Worm (Caenorhabditis elegans) whole organism, early embryonic: Measurements from ENCODE around the gene T05C1.1.

Experiments
- B0310.2 ChIP-seq: sonication (generic microtip); optimal IDR thresholded peaks from 2 replicates; lab custom pipeline; 2016; ENCODE audit warnings: mild to moderate bottlenecking, missing genetic modification characterization, missing compliant biosample characterization
- F13C5.2 ChIP-seq: sonication (generic microtip); optimal IDR thresholded peaks from 2 replicates; lab custom pipeline; 2017; ENCODE audit warnings: mild to moderate bottlenecking, missing genetic modification characterization, inconsistent platforms, missing compliant biosample characterization
- aly-1 ChIP-seq: sonication (generic microtip); optimal IDR thresholded peaks from 2 replicates; lab custom pipeline; 2016; ENCODE audit warnings: missing genetic modification characterization, missing compliant biosample characterization
- ama-1 ChIP-seq: fragments of 150-350 bp; optimal IDR thresholded peaks from 2 replicates; lab custom pipeline; 2014
- ceh-13 ChIP-seq: fragments of 200-800 bp; sonication (Bioruptor generic); optimal IDR thresholded peaks from 2 replicates; lab custom pipeline; 2018; ENCODE audit warnings: mild to moderate bottlenecking, missing genetic modification characterization, missing compliant biosample characterization
- ceh-36 ChIP-seq: sonication (generic microtip); optimal IDR thresholded peaks from 2 replicates; lab custom pipeline; 2016; ENCODE audit warnings: missing genetic modification characterization, inconsistent platforms, missing compliant biosample characterization
- ets-7 ChIP-seq: sonication (generic microtip); optimal IDR thresholded peaks from 2 replicates; lab custom pipeline; 2016; ENCODE audit warnings: missing genotype, missing genetic modification characterization, missing compliant biosample characterization
- flt-1 ChIP-seq: fragments of 200-800 bp; sonication (Bioruptor generic); IDR thresholded peaks from 2 replicates; pipeline ENCODE4 v1.3.6; 2022; ENCODE audit warnings: missing genetic modification characterization, missing compliant biosample characterization
- hmbx-1 ChIP-seq: sonication (generic microtip); optimal IDR thresholded peaks from 2 replicates; lab custom pipeline; 2016; ENCODE audit warnings: mild to moderate bottlenecking, missing genetic modification characterization, missing compliant biosample characterization
- hmg-4 ChIP-seq: fragments of 200-800 bp; sonication (Bioruptor generic); optimal IDR thresholded peaks from 2 replicates; lab custom pipeline; 2018; ENCODE audit warnings: mild to moderate bottlenecking, missing genetic modification characterization, missing compliant biosample characterization
- hnd-1 ChIP-seq: sonication (generic microtip); optimal IDR thresholded peaks from 2 replicates; lab custom pipeline; 2016; ENCODE audit warnings: missing genetic modification characterization, missing compliant biosample characterization
- pes-1 ChIP-seq: fragments of 200-800 bp; sonication (Bioruptor generic); IDR thresholded peaks from 2 replicates; pipeline ENCODE4 v1.3.6; 2022; ENCODE audit warnings: missing genetic modification reagents, missing genetic modification characterization, missing compliant biosample characterization
- scrt-1 ChIP-seq: fragments of 200-800 bp; sonication (Bioruptor generic); IDR thresholded peaks from 2 replicates; pipeline ENCODE4 v1.3.6; 2022; ENCODE audit warnings: missing genetic modification characterization, missing compliant biosample characterization
- sea-1 ChIP-seq: fragments of 200-800 bp; sonication (Bioruptor generic); conservative IDR thresholded peaks from 2 replicates; pipeline ENCODE4 v1.3.6; 2022; ENCODE audit warnings: missing genetic modification characterization, missing compliant biosample characterization
- tbx-11 ChIP-seq: fragments of 200-800 bp; sonication (Bioruptor generic); IDR thresholded peaks from 2 replicates; pipeline ENCODE4 v1.3.6; 2022; ENCODE audit warnings: missing genetic modification characterization, missing compliant biosample characterization
- tbx-37 ChIP-seq: fragments of 200-800 bp; sonication (Bioruptor generic); conservative IDR thresholded peaks from 2 replicates; pipeline ENCODE4 v1.3.6; 2022; ENCODE audit warnings: missing genetic modification reagents, missing genetic modification characterization, missing compliant biosample characterization
- tra-4 ChIP-seq: sonication (generic microtip); optimal IDR thresholded peaks from 2 replicates; lab custom pipeline; 2017; ENCODE audit warnings: missing genetic modification characterization, missing compliant biosample characterization

The T05C1.1 gene

ce11 chrII:4494532-4494931 lies 16.1 kb downstream of the T05C1.1 start:
- TF ChIP-seq F13C5.2 (tag; lab: Kevin White, UChicago) (no peak), hnd-1 (no peak), ets-7 (tag; lab: Kevin White, UChicago) (no peak), B0310.2 (tag; lab: Kevin White, UChicago) (no peak), ceh-13 (GFP tag; lab: Kevin White, UChicago) (no peak), sea-1 (GFP tag; lab: Robert Waterston, UW) (no peak), pes-1 (GFP tag; lab: Robert Waterston, UW) (no peak), scrt-1 (GFP tag; lab: Robert Waterston, UW) (no peak), tbx-11 (GFP tag; lab: Robert Waterston, UW) (no peak), flt-1 (GFP tag; lab: Robert Waterston, UW) (no peak), hmbx-1 (no peak), ama-1 (lab: Kevin White, UChicago) (no peak), tbx-37 (no peak)

- TF ChIP-seq scrt-1 (GFP tag; lab: Robert Waterston, UW) (no peak), F13C5.2 (tag; lab: Kevin White, UChicago) (no peak), ama-1 (lab: Kevin White, UChicago) (no peak), ceh-36 (tag; lab: Kevin White, UChicago) (no peak), hmg-4 (GFP tag; lab: Kevin White, UChicago) (no peak), tbx-11 (GFP tag; lab: Robert Waterston, UW) (no peak), ceh-13 (GFP tag; lab: Kevin White, UChicago) (no peak), flt-1 (GFP tag; lab: Robert Waterston, UW) (no peak), hmbx-1 (no peak), B0310.2 (tag; lab: Kevin White, UChicago) (no peak), hnd-1 (no peak), pes-1 (GFP tag; lab: Robert Waterston, UW) (no peak), sea-1 (GFP tag; lab: Robert Waterston, UW) (no peak), aly-1 (tag; lab: Kevin White, UChicago) (no peak), ets-7 (tag; lab: Kevin White, UChicago) (no peak)
Measured at ce11 chrII:4495844-4496243, 17.4 kb downstream of the T05C1.1 start.

- TF ChIP-seq ceh-36 (tag; lab: Kevin White, UChicago) (no peak), aly-1 (tag; lab: Kevin White, UChicago) (no peak), hmg-4 (GFP tag; lab: Kevin White, UChicago) (no peak), B0310.2 (tag; lab: Kevin White, UChicago) (no peak), hmbx-1 (no peak), tbx-11 (GFP tag; lab: Robert Waterston, UW) (no peak), tbx-37 (no peak)
Measured at ce11 chrII:4505097-4505626, 26.8 kb downstream of the T05C1.1 start, which contains the start of gene camt-1. TSS of gene camt-1 (minus strand) at chrII:4505147.

- no peak for TF ChIP-seq ceh-36 (tag; lab: Kevin White, UChicago)
- no peak for TF ChIP-seq ama-1 (lab: Kevin White, UChicago)
- TF ChIP-seq tbx-11 (GFP tag; lab: Robert Waterston, UW), result no peak
- TF ChIP-seq aly-1 (tag; lab: Kevin White, UChicago), result no peak
- no peak for TF ChIP-seq scrt-1 (GFP tag; lab: Robert Waterston, UW)
- no peak for TF ChIP-seq ets-7 (tag; lab: Kevin White, UChicago)
- no peak for TF ChIP-seq B0310.2 (tag; lab: Kevin White, UChicago)
- TF ChIP-seq F13C5.2 (tag; lab: Kevin White, UChicago), result peak; percentile 32
- TF ChIP-seq hmbx-1, result no peak
- TF ChIP-seq sea-1 (GFP tag; lab: Robert Waterston, UW), result no peak
- no peak for TF ChIP-seq flt-1 (GFP tag; lab: Robert Waterston, UW)
- no peak for TF ChIP-seq pes-1 (GFP tag; lab: Robert Waterston, UW)
- TF ChIP-seq hmg-4 (GFP tag; lab: Kevin White, UChicago), result peak; percentile 9
- no peak for TF ChIP-seq tra-4 (tag; lab: Kevin White, UChicago)
Measured at ce11 chrII:4506552-4507291, 28.3 kb downstream of the T05C1.1 start.

ce11 chrII:4507669-4508068 lies 29.3 kb downstream of the T05C1.1 start:
- TF ChIP-seq ceh-36 (tag; lab: Kevin White, UChicago) (no peak), aly-1 (tag; lab: Kevin White, UChicago) (no peak), hmbx-1 (no peak), pes-1 (GFP tag; lab: Robert Waterston, UW) (no peak), hmg-4 (GFP tag; lab: Kevin White, UChicago) (no peak), ama-1 (lab: Kevin White, UChicago) (no peak), flt-1 (GFP tag; lab: Robert Waterston, UW) (no peak), hnd-1 (no peak)

- TF ChIP-seq ceh-13 (GFP tag; lab: Kevin White, UChicago) (no peak), tbx-37 (no peak), hmbx-1 (no peak), ets-7 (tag; lab: Kevin White, UChicago) (no peak), tbx-11 (GFP tag; lab: Robert Waterston, UW) (no peak), tra-4 (tag; lab: Kevin White, UChicago) (no peak), B0310.2 (tag; lab: Kevin White, UChicago) (no peak), F13C5.2 (tag; lab: Kevin White, UChicago) (no peak), hmg-4 (GFP tag; lab: Kevin White, UChicago) (no peak)
Measured at ce11 chrII:4510684-4511083, 32.3 kb downstream of the T05C1.1 start.

- TF ChIP-seq hmg-4 (GFP tag; lab: Kevin White, UChicago) (no peak), ceh-36 (tag; lab: Kevin White, UChicago) (no peak), tra-4 (tag; lab: Kevin White, UChicago) (no peak), F13C5.2 (tag; lab: Kevin White, UChicago) (no peak), hmbx-1 (no peak), tbx-37 (no peak), ama-1 (lab: Kevin White, UChicago) (no peak), sea-1 (GFP tag; lab: Robert Waterston, UW) (no peak), ceh-13 (GFP tag; lab: Kevin White, UChicago) (no peak), hnd-1 (no peak), aly-1 (tag; lab: Kevin White, UChicago) (no peak), flt-1 (GFP tag; lab: Robert Waterston, UW) (no peak), B0310.2 (tag; lab: Kevin White, UChicago) (no peak)
Measured at ce11 chrII:4511911-4512310, 33.5 kb downstream of the T05C1.1 start, which contains the start of gene cyp-23A1. TSS of gene cyp-23A1 (plus strand) at chrII:4512211.
